Worm (Caenorhabditis elegans) whole organism, mixed stage, embryonic: ENCODE data around the gene vars-1.

ENCODE experiments used
- M03D4.4 ChIP-seq: sonication (generic microtip); optimal IDR thresholded peaks from 2 replicates; lab custom pipeline; 2017; ENCODE audit warnings: mild to moderate bottlenecking, missing genetic modification characterization, missing compliant biosample characterization
- bed-3 ChIP-seq: fragments of 200-800 bp; sonication (Bioruptor generic); optimal IDR thresholded peaks from 3 replicates; lab custom pipeline; 2018; ENCODE audit warnings: mild to moderate bottlenecking, missing genetic modification characterization, moderate library complexity, missing compliant biosample characterization
- blmp-1 ChIP-seq: fragments of 150-350 bp; optimal IDR thresholded peaks from 2 replicates; lab custom pipeline; 2014; ENCODE audit warnings: missing biosample characterization, missing genetic modification characterization
- ceh-39 ChIP-seq: fragments of 150-350 bp; optimal IDR thresholded peaks from 2 replicates; lab custom pipeline; 2014; ENCODE audit warnings: missing biosample characterization, missing genetic modification characterization
- ceh-43 ChIP-seq: fragments of 200-800 bp; sonication (Bioruptor generic); optimal IDR thresholded peaks from 2 replicates; lab custom pipeline; 2018; ENCODE audit warnings: mild to moderate bottlenecking, missing genetic modification characterization, moderate library complexity, missing compliant biosample characterization
- ceh-83 ChIP-seq: fragments of 200-800 bp; sonication (Bioruptor generic); optimal IDR thresholded peaks from 2 replicates; lab custom pipeline; 2018; ENCODE audit warnings: mild to moderate bottlenecking, missing genetic modification characterization, missing compliant biosample characterization
- ces-1 ChIP-seq: fragments of 150-350 bp; optimal IDR thresholded peaks from 2 replicates; lab custom pipeline; 2014; ENCODE audit warnings: missing biosample characterization, missing genetic modification reagents, missing genetic modification characterization
- drap-1 ChIP-seq: fragments of 200-800 bp; sonication (Bioruptor generic); optimal IDR thresholded peaks from 3 replicates; lab custom pipeline; 2018; ENCODE audit warnings: mild to moderate bottlenecking, missing genetic modification characterization, missing compliant biosample characterization
- elt-3 ChIP-seq: fragments of 150-350 bp; optimal IDR thresholded peaks from 2 replicates; lab custom pipeline; 2014; ENCODE audit warnings: missing biosample characterization, missing genetic modification characterization
- flh-1 ChIP-seq: fragments of 200-800 bp; sonication (Bioruptor generic); optimal IDR thresholded peaks from 2 replicates; lab custom pipeline; 2018; ENCODE audit warnings: mild to moderate bottlenecking, missing genetic modification characterization, moderate library complexity, missing compliant biosample characterization
- ham-2 ChIP-seq: fragments of 200-800 bp; sonication (Bioruptor generic); optimal IDR thresholded peaks from 2 replicates; lab custom pipeline; 2018; ENCODE audit warnings: mild to moderate bottlenecking, missing genetic modification characterization, missing compliant biosample characterization
- hlh-1 ChIP-seq: fragments of 150-350 bp; optimal IDR thresholded peaks from 2 replicates; lab custom pipeline; 2014; ENCODE audit warnings: missing biosample characterization, missing genetic modification reagents, missing genetic modification characterization
- lin-32 ChIP-seq: fragments of 200-800 bp; sonication (Bioruptor generic); optimal IDR thresholded peaks from 2 replicates; lab custom pipeline; 2018; ENCODE audit warnings: mild to moderate bottlenecking, missing genetic modification characterization, missing compliant biosample characterization
- lsy-2 ChIP-seq: fragments of 150-350 bp; optimal IDR thresholded peaks from 2 replicates; lab custom pipeline; 2014; ENCODE audit warnings: missing biosample characterization, missing genetic modification characterization
- mab-5 ChIP-seq: fragments of 150-350 bp; optimal IDR thresholded peaks from 2 replicates; lab custom pipeline; 2014; ENCODE audit warnings: missing biosample characterization, missing genetic modification characterization
- mep-1 ChIP-seq: fragments of 150-350 bp; optimal IDR thresholded peaks from 2 replicates; lab custom pipeline; 2017; ENCODE audit warnings: missing biosample characterization, missing genetic modification reagents, missing genetic modification characterization, inconsistent platforms
- mls-2 ChIP-seq: sonication (generic microtip); optimal IDR thresholded peaks from 2 replicates; lab custom pipeline; 2016; ENCODE audit warnings: mild to moderate bottlenecking, missing genetic modification characterization, moderate library complexity, missing compliant biosample characterization
- nhr-12 ChIP-seq: fragments of 150-350 bp; optimal IDR thresholded peaks from 2 replicates; lab custom pipeline; 2014; ENCODE audit warnings: missing biosample characterization, missing genetic modification characterization
- nhr-2 ChIP-seq: fragments of 150-350 bp; optimal IDR thresholded peaks from 2 replicates; lab custom pipeline; 2014; ENCODE audit warnings: missing biosample characterization, missing genetic modification characterization
- nhr-237 ChIP-seq: fragments of 150-350 bp; optimal IDR thresholded peaks from 2 replicates; lab custom pipeline; 2014; ENCODE audit warnings: missing biosample characterization, missing genetic modification characterization
- nhr-28 ChIP-seq: fragments of 150-350 bp; optimal IDR thresholded peaks from 2 replicates; lab custom pipeline; 2014; ENCODE audit warnings: missing biosample characterization, missing genetic modification characterization
- nhr-76 ChIP-seq: sonication (generic microtip); optimal IDR thresholded peaks from 2 replicates; lab custom pipeline; 2017; ENCODE audit warnings: missing biosample characterization, missing genetic modification characterization
- pha-4 ChIP-seq: fragments of 150-350 bp; optimal IDR thresholded peaks from 2 replicates; lab custom pipeline; 2018; ENCODE audit warnings: missing biosample characterization, missing genetic modification reagents, missing genetic modification characterization
- sem-2 ChIP-seq: fragments of 200-800 bp; sonication (Bioruptor generic); optimal IDR thresholded peaks from 2 replicates; lab custom pipeline; 2018; ENCODE audit warnings: mild to moderate bottlenecking, missing genetic modification characterization, missing compliant biosample characterization
- snpc-4 ChIP-seq: fragments of 150-350 bp; optimal IDR thresholded peaks from 2 replicates; lab custom pipeline; 2014; ENCODE audit warnings: missing biosample characterization, missing genetic modification characterization
- sptf-1 ChIP-seq: sonication (generic microtip); optimal IDR thresholded peaks from 2 replicates; lab custom pipeline; 2017; ENCODE audit warnings: mild to moderate bottlenecking, missing genetic modification characterization, moderate library complexity, missing compliant biosample characterization
- unc-120 ChIP-seq: sonication (generic microtip); optimal IDR thresholded peaks from 2 replicates; lab custom pipeline; 2017; ENCODE audit warnings: missing genetic modification characterization, missing compliant biosample characterization; ENCODE audit not compliant: poor library complexity, severe bottlenecking
- unc-39 ChIP-seq: fragments of 150-350 bp; optimal IDR thresholded peaks from 2 replicates; lab custom pipeline; 2014; ENCODE audit warnings: missing biosample characterization, missing genetic modification characterization
- unc-62 ChIP-seq: fragments of 150-350 bp; optimal IDR thresholded peaks from 2 replicates; lab custom pipeline; 2014; ENCODE audit warnings: missing biosample characterization, missing genetic modification reagents, missing genetic modification characterization

The vars-1 gene

ce11 chrV:8031121-8031520 lies at the start of gene vars-1:
vars-1 (plus strand) TSS chrV:8031411.
- TF ChIP-seq mep-1 (tag; lab: Kevin White, UChicago) (peak; percentile 54), elt-3 (tag; lab: Kevin White, UChicago) (no peak), ces-1 (GFP tag; lab: Kevin White, UChicago) (peak; percentile 49), lsy-2 (tag; lab: Kevin White, UChicago) (peak; percentile 47), nhr-237 (tag; lab: Kevin White, UChicago) (no peak)

ce11 chrV:7983381-7984052 lies 47.7 kb upstream of the vars-1 start, which contains the start of the genes natb-1 and abhd-12:
natb-1 (minus strand) TSS chrV:7983431.
abhd-12 (plus strand) TSS chrV:7983879.
- TF ChIP-seq ces-1 (GFP tag; lab: Kevin White, UChicago) (peak; percentile 83), sem-2 (GFP tag; lab: Kevin White, UChicago) (no peak), mep-1 (tag; lab: Kevin White, UChicago) (peak; percentile 33), lsy-2 (tag; lab: Kevin White, UChicago) (peak; percentile 94)

- TF ChIP-seq ceh-39 (tag; lab: Kevin White, UChicago) (no peak), nhr-2 (tag; lab: Kevin White, UChicago) (no peak), snpc-4 (no peak), ham-2 (GFP tag; lab: Kevin White, UChicago) (no peak), sptf-1 (tag; lab: Kevin White, UChicago) (no peak), M03D4.4 (tag; lab: Kevin White, UChicago) (no peak), unc-62 (no peak), unc-39 (tag; lab: Kevin White, UChicago) (no peak), nhr-76 (tag; lab: Kevin White, UChicago) (no peak), lin-32 (GFP tag; lab: Kevin White, UChicago) (no peak), blmp-1 (tag; lab: Kevin White, UChicago) (no peak)
Measured at ce11 chrV:7985860-7986259, 45.4 kb upstream of the vars-1 start, which contains the start of gene Y97E10AL.1. Y97E10AL.1 (plus strand) TSS chrV:7986160.

- no peak for TF ChIP-seq blmp-1 (tag; lab: Kevin White, UChicago)
- TF ChIP-seq flh-1, result no peak
- no peak for TF ChIP-seq ces-1 (GFP tag; lab: Kevin White, UChicago)
- no peak for TF ChIP-seq nhr-2 (tag; lab: Kevin White, UChicago)
- TF ChIP-seq nhr-237 (tag; lab: Kevin White, UChicago), result no peak
- TF ChIP-seq lin-32 (GFP tag; lab: Kevin White, UChicago), result no peak
- no peak for TF ChIP-seq ceh-39 (tag; lab: Kevin White, UChicago)
- no peak for TF ChIP-seq M03D4.4 (tag; lab: Kevin White, UChicago)
- no peak for TF ChIP-seq mab-5
- TF ChIP-seq nhr-76 (tag; lab: Kevin White, UChicago), result no peak
- TF ChIP-seq, all 35 proteins: peak for 0
Measured at ce11 chrV:7994570-7994969, 36.6 kb upstream of the vars-1 start, which contains the start of gene ceh-76. ceh-76 (minus strand) TSS chrV:7994670.

ce11 chrV:7995165-7995564 lies 36.0 kb upstream of the vars-1 start:
- no peak for TF ChIP-seq ceh-43 (GFP tag; lab: Kevin White, UChicago)
- no peak for TF ChIP-seq elt-3 (tag; lab: Kevin White, UChicago)
- no peak for TF ChIP-seq sptf-1 (tag; lab: Kevin White, UChicago)
- peak; percentile 53 for TF ChIP-seq hlh-1 (tag; lab: Kevin White, UChicago)

ce11 chrV:7995878-7996277 lies 35.3 kb upstream of the vars-1 start, which contains the start of gene Y97E10AR.2:
Y97E10AR.2 (plus strand) TSS chrV:7996178.
- TF ChIP-seq hlh-1 (tag; lab: Kevin White, UChicago) (peak; percentile 26), mep-1 (tag; lab: Kevin White, UChicago) (no peak)

ce11 chrV:8000929-8001513 lies 30.2 kb upstream of the vars-1 start, which contains the start of gene Y97E10AR.1:
Y97E10AR.1 (plus strand) TSS chrV:8001463.
- TF ChIP-seq sptf-1 (tag; lab: Kevin White, UChicago) (peak; percentile 28), flh-1 (no peak), ceh-39 (tag; lab: Kevin White, UChicago) (no peak), pha-4 (peak; percentile 7), mep-1 (tag; lab: Kevin White, UChicago) (peak; percentile 43), nhr-237 (tag; lab: Kevin White, UChicago) (peak; percentile 69), unc-120 (tag; lab: Kevin White, UChicago) (peak; percentile 98), nhr-12 (tag; lab: Kevin White, UChicago) (no peak), drap-1 (GFP tag; lab: Kevin White, UChicago) (peak; percentile 39), nhr-28 (tag; lab: Kevin White, UChicago) (no peak), lsy-2 (tag; lab: Kevin White, UChicago) (peak; percentile 42), ces-1 (GFP tag; lab: Kevin White, UChicago) (peak; percentile 82), blmp-1 (tag; lab: Kevin White, UChicago) (peak; percentile 55), unc-62 (peak; percentile 85), hlh-1 (tag; lab: Kevin White, UChicago) (peak; percentile 85), elt-3 (tag; lab: Kevin White, UChicago) (no peak), mls-2 (tag; lab: Kevin White, UChicago) (peak; percentile 55), ceh-43 (GFP tag; lab: Kevin White, UChicago) (no peak), ceh-83 (GFP tag; lab: Kevin White, UChicago) (no peak), mab-5 (peak; percentile 2), nhr-76 (tag; lab: Kevin White, UChicago) (no peak), bed-3 (no peak)
